Fruit fly (Drosophila melanogaster): ENCODE data around the gene H2.0.

DNA sequence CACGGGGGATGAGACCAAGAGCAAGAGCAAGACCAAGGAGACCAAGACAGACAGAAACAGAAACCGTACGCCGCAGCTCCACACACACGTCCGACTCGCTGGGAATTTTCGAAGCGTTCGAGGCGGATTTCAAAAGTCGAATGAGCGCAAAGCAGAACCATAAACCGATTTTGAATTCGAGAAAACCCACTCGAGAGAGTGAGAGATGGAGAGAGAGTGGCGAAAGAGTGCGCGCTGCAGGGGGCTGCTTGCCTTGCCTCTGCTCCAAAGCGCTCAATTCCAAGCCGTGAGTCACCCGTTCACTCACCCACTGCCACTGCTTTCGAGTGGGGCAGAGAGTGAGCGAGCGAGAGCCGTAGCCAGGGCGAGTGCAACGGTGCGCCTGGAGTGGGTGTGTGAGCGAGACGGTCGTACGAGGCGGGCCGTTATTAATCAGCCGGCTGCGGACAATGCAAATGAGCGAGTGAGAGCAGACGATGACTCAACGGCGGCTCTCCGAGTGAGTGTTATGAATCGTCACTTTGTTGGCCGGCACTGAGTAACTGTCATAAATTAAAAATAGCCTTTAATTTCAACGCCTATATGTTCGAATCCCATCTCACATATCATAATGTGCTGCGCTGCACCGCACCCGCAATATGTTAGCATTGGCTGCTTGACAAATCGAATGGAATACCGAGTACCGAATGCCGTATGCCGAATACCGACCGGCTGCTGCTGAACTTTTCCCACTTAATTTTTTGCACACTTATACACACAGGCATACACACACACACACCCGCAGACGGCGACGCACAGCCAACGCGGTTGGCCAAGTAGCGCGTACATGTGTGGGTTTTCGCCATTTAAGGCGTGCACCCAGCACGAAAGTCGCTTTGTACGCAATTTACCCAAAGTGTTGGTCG lies 39.0 kb downstream of the H2.0 start:
- TF ChIP-seq CG8478 (optimal IDR thresholded peaks at IDR 0.05) (no peak), CTCF (optimal IDR thresholded peaks at IDR 0.05) (no peak)

Data from S2 (cell line).